Worm (Caenorhabditis elegans) whole organism, mixed stage, embryonic: ENCODE data around the gene eff-1.
A peak's percentile ranks its signal among the peaks of the same experiment; 100 is the strongest.

ENCODE experiments used
- M03D4.4 ChIP-seq: sonication (generic microtip); optimal IDR thresholded peaks from 2 replicates; lab custom pipeline; 2017; ENCODE audit warnings: mild to moderate bottlenecking, missing genetic modification characterization, missing compliant biosample characterization
- bed-3 ChIP-seq: fragments of 200-800 bp; sonication (Bioruptor generic); optimal IDR thresholded peaks from 3 replicates; lab custom pipeline; 2018; ENCODE audit warnings: mild to moderate bottlenecking, missing genetic modification characterization, moderate library complexity, missing compliant biosample characterization
- ceh-39 ChIP-seq: fragments of 150-350 bp; optimal IDR thresholded peaks from 2 replicates; lab custom pipeline; 2014; ENCODE audit warnings: missing biosample characterization, missing genetic modification characterization
- ceh-43 ChIP-seq: fragments of 200-800 bp; sonication (Bioruptor generic); optimal IDR thresholded peaks from 2 replicates; lab custom pipeline; 2018; ENCODE audit warnings: mild to moderate bottlenecking, missing genetic modification characterization, moderate library complexity, missing compliant biosample characterization
- ceh-83 ChIP-seq: fragments of 200-800 bp; sonication (Bioruptor generic); optimal IDR thresholded peaks from 2 replicates; lab custom pipeline; 2018; ENCODE audit warnings: mild to moderate bottlenecking, missing genetic modification characterization, missing compliant biosample characterization
- ces-1 ChIP-seq: fragments of 150-350 bp; optimal IDR thresholded peaks from 2 replicates; lab custom pipeline; 2014; ENCODE audit warnings: missing biosample characterization, missing genetic modification reagents, missing genetic modification characterization
- cnd-1 ChIP-seq: fragments of 200-800 bp; sonication (Bioruptor generic); optimal IDR thresholded peaks from 2 replicates; lab custom pipeline; 2018; ENCODE audit warnings: mild to moderate bottlenecking, missing genetic modification characterization, missing compliant biosample characterization
- drap-1 ChIP-seq: fragments of 200-800 bp; sonication (Bioruptor generic); optimal IDR thresholded peaks from 3 replicates; lab custom pipeline; 2018; ENCODE audit warnings: mild to moderate bottlenecking, missing genetic modification characterization, missing compliant biosample characterization
- flh-1 ChIP-seq: fragments of 200-800 bp; sonication (Bioruptor generic); optimal IDR thresholded peaks from 2 replicates; lab custom pipeline; 2018; ENCODE audit warnings: mild to moderate bottlenecking, missing genetic modification characterization, moderate library complexity, missing compliant biosample characterization
- ham-2 ChIP-seq: fragments of 200-800 bp; sonication (Bioruptor generic); optimal IDR thresholded peaks from 2 replicates; lab custom pipeline; 2018; ENCODE audit warnings: mild to moderate bottlenecking, missing genetic modification characterization, missing compliant biosample characterization
- hlh-1 ChIP-seq: fragments of 150-350 bp; optimal IDR thresholded peaks from 2 replicates; lab custom pipeline; 2014; ENCODE audit warnings: missing biosample characterization, missing genetic modification reagents, missing genetic modification characterization
- lin-13 ChIP-seq: fragments of 150-350 bp; optimal IDR thresholded peaks from 2 replicates; lab custom pipeline; 2014; ENCODE audit warnings: missing biosample characterization, missing genetic modification characterization
- lsy-2 ChIP-seq: fragments of 150-350 bp; optimal IDR thresholded peaks from 2 replicates; lab custom pipeline; 2014; ENCODE audit warnings: missing biosample characterization, missing genetic modification characterization
- mab-5 ChIP-seq: fragments of 150-350 bp; optimal IDR thresholded peaks from 2 replicates; lab custom pipeline; 2014; ENCODE audit warnings: missing biosample characterization, missing genetic modification characterization
- mep-1 ChIP-seq: fragments of 150-350 bp; optimal IDR thresholded peaks from 2 replicates; lab custom pipeline; 2017; ENCODE audit warnings: missing biosample characterization, missing genetic modification reagents, missing genetic modification characterization, inconsistent platforms
- mls-2 ChIP-seq: sonication (generic microtip); optimal IDR thresholded peaks from 2 replicates; lab custom pipeline; 2016; ENCODE audit warnings: mild to moderate bottlenecking, missing genetic modification characterization, moderate library complexity, missing compliant biosample characterization
- nhr-12 ChIP-seq: fragments of 150-350 bp; optimal IDR thresholded peaks from 2 replicates; lab custom pipeline; 2014; ENCODE audit warnings: missing biosample characterization, missing genetic modification characterization
- nhr-2 ChIP-seq: fragments of 150-350 bp; optimal IDR thresholded peaks from 2 replicates; lab custom pipeline; 2014; ENCODE audit warnings: missing biosample characterization, missing genetic modification characterization
- nhr-28 ChIP-seq: fragments of 150-350 bp; optimal IDR thresholded peaks from 2 replicates; lab custom pipeline; 2014; ENCODE audit warnings: missing biosample characterization, missing genetic modification characterization
- nhr-76 ChIP-seq: sonication (generic microtip); optimal IDR thresholded peaks from 2 replicates; lab custom pipeline; 2017; ENCODE audit warnings: missing biosample characterization, missing genetic modification characterization
- pha-4 ChIP-seq: fragments of 150-350 bp; optimal IDR thresholded peaks from 2 replicates; lab custom pipeline; 2018; ENCODE audit warnings: missing biosample characterization, missing genetic modification reagents, missing genetic modification characterization
- sem-2 ChIP-seq: fragments of 200-800 bp; sonication (Bioruptor generic); optimal IDR thresholded peaks from 2 replicates; lab custom pipeline; 2018; ENCODE audit warnings: mild to moderate bottlenecking, missing genetic modification characterization, missing compliant biosample characterization
- snpc-4 ChIP-seq: fragments of 150-350 bp; optimal IDR thresholded peaks from 2 replicates; lab custom pipeline; 2014; ENCODE audit warnings: missing biosample characterization, missing genetic modification characterization
- sptf-1 ChIP-seq: sonication (generic microtip); optimal IDR thresholded peaks from 2 replicates; lab custom pipeline; 2017; ENCODE audit warnings: mild to moderate bottlenecking, missing genetic modification characterization, moderate library complexity, missing compliant biosample characterization
- tbx-8 ChIP-seq: fragments of 200-800 bp; sonication (Bioruptor generic); optimal IDR thresholded peaks from 2 replicates; lab custom pipeline; 2018; ENCODE audit warnings: mild to moderate bottlenecking, missing genetic modification characterization, moderate library complexity, missing compliant biosample characterization
- unc-120 ChIP-seq: sonication (generic microtip); optimal IDR thresholded peaks from 2 replicates; lab custom pipeline; 2017; ENCODE audit warnings: missing genetic modification characterization, missing compliant biosample characterization; ENCODE audit not compliant: poor library complexity, severe bottlenecking
- unc-62 ChIP-seq: fragments of 150-350 bp; optimal IDR thresholded peaks from 2 replicates; lab custom pipeline; 2014; ENCODE audit warnings: missing biosample characterization, missing genetic modification reagents, missing genetic modification characterization
- zip-8 ChIP-seq: fragments of 150-350 bp; optimal IDR thresholded peaks from 2 replicates; lab custom pipeline; 2014; ENCODE audit warnings: missing biosample characterization, missing genetic modification characterization
- ztf-11 ChIP-seq: fragments of 150-350 bp; optimal IDR thresholded peaks from 2 replicates; lab custom pipeline; 2014; ENCODE audit warnings: missing biosample characterization, missing genetic modification characterization

The eff-1 gene

DNA sequence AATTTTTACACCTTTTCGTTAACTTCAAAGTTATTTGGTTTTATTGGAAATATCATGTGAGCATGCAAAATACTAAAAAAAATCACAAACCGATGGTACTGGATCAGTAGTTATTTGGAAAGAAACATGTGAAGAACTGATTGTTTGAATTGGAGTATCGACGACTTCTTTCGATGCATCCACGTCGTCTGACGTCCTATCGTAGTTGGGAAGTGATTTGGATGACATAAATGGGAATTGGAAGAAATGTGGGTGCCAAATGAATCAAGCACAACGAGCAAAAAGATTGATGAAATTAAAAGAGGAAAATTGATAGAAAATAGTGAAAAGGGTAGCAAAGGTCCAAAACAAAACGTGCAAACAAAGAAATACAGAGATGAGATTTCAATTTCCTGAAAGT, 25.2 kb upstream of the eff-1 start, which contains the start of gene shw-1:
shw-1 (minus strand) TSS at position 228 of the 400 bp plus-strand sequence.
- TF ChIP-seq nhr-76 (tag; lab: Kevin White, UChicago) (no peak), cnd-1 (no peak), bed-3 (no peak), tbx-8 (GFP tag; lab: Kevin White, UChicago) (no peak), mls-2 (tag; lab: Kevin White, UChicago) (no peak), ceh-43 (no peak), mep-1 (tag; lab: Kevin White, UChicago) (no peak), drap-1 (GFP tag; lab: Kevin White, UChicago) (no peak), hlh-1 (tag; lab: Kevin White, UChicago) (no peak), ceh-83 (GFP tag; lab: Kevin White, UChicago) (no peak), ham-2 (GFP tag; lab: Kevin White, UChicago) (no peak), lsy-2 (no peak), ces-1 (GFP tag; lab: Kevin White, UChicago) (no peak), unc-120 (tag; lab: Kevin White, UChicago) (no peak), lin-13 (tag; lab: Kevin White, UChicago) (no peak), sem-2 (no peak), snpc-4 (no peak), sptf-1 (tag; lab: Kevin White, UChicago) (no peak), zip-8 (tag; lab: Kevin White, UChicago) (no peak), nhr-2 (tag; lab: Kevin White, UChicago) (no peak)

DNA sequence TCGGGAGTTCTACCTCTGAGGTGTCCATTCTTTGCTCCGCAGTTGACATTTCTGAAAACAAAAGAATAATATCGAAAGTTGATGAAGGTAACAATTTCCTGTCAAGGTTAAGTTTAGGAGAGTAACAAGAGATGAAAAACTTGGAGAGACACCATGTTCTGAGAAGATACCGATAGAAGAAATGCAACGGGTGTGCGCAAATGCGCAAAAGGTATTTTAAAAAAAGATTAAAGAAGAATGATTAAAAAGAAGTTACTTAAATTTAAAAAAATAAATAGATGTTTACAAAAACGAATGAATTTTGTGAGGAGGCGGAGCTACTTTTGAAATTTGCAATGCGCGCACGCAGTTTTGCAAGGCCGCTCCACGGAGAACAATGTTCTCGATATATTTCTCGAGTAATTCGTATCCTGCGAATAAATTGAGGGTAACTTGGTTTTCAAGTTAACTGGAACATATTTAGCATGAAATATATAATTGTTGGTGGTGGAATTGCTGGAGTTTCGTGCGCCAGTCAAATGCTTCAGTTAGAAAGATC, 21.4 kb upstream of the eff-1 start, which contains the start of the genes ran-3 and C26D10.3:
ran-3 (minus strand) TSS at position 51 of the 538 bp plus-strand sequence.
C26D10.3 (plus strand) TSS at position 385 of the 538 bp plus-strand sequence.
- TF ChIP-seq ztf-11 (tag; lab: Kevin White, UChicago), result peak; percentile 43
- no peak for TF ChIP-seq flh-1 (GFP tag; lab: Kevin White, UChicago)
- TF ChIP-seq M03D4.4 (tag; lab: Kevin White, UChicago), result peak; percentile 40
- TF ChIP-seq tbx-8 (GFP tag; lab: Kevin White, UChicago), result peak; percentile 19
- TF ChIP-seq mls-2 (tag; lab: Kevin White, UChicago), result peak; percentile 24
- peak; percentile 55 for TF ChIP-seq pha-4 (tag; lab: Kevin White, UChicago)
- TF ChIP-seq drap-1 (GFP tag; lab: Kevin White, UChicago), result peak; percentile 43
- peak; percentile 29 for TF ChIP-seq lsy-2
- TF ChIP-seq nhr-28 (tag; lab: Kevin White, UChicago), result no peak
- TF ChIP-seq bed-3, result peak; percentile 38
- peak; percentile 42 for TF ChIP-seq nhr-12
- peak; percentile 29 for TF ChIP-seq ces-1 (GFP tag; lab: Kevin White, UChicago)
- TF ChIP-seq sptf-1 (tag; lab: Kevin White, UChicago), result peak; percentile 66
- TF ChIP-seq nhr-2 (tag; lab: Kevin White, UChicago), result peak; percentile 6
- no peak for TF ChIP-seq ceh-39 (tag; lab: Kevin White, UChicago)
- peak; percentile 40 for TF ChIP-seq cnd-1
- no peak for TF ChIP-seq mep-1 (tag; lab: Kevin White, UChicago)
- TF ChIP-seq lin-13 (tag; lab: Kevin White, UChicago), result peak; percentile 37
- TF ChIP-seq unc-62, result no peak
- peak; percentile 8 for TF ChIP-seq ceh-43
- peak; percentile 64 for TF ChIP-seq hlh-1 (tag; lab: Kevin White, UChicago)
- TF ChIP-seq, all 35 proteins: peak for 16

DNA sequence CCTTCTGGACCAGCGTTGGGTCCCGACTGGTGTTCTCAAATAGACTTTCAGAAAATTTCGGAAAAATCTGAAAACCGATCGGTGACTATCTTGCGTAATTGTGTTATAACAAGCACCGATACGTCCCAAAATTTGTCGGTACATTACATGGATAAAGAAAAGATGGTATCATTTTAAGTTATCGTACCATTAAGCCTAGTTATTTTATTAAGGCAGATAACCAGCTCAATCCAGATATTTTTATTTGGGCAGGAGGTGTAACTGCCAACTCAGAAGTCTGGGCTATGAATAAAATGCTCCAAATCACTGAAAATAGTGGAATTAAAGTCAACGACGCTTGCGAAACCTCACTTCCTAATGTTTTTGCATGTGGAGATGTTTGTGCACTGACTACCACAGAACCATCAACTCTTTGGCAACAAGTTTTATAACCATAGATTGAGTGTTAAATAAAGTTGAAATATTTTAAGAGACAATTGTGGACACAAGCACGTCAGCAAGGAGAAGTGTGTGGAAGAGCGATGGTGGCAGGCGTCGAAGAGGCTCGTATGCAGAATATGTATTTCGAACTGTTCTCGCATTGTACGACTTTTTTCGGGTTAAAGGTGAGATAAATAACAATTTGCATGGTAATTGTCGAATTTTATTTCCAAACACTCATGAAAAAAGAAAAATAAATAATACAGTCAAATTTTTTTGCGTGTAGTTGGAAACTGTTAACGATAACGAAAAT, 20.1 kb upstream of the eff-1 start:
- TF ChIP-seq lin-13 (tag; lab: Kevin White, UChicago), result no peak
- TF ChIP-seq cnd-1, result no peak
- TF ChIP-seq nhr-28 (tag; lab: Kevin White, UChicago), result no peak
- TF ChIP-seq hlh-1 (tag; lab: Kevin White, UChicago), result no peak
- no peak for TF ChIP-seq ceh-39 (tag; lab: Kevin White, UChicago)
- TF ChIP-seq mls-2 (tag; lab: Kevin White, UChicago), result no peak
- TF ChIP-seq ces-1 (GFP tag; lab: Kevin White, UChicago), result no peak
- TF ChIP-seq, all 35 proteins: peak for 0

ce11 chrII:8327450-8327849, 19.0 kb upstream of the eff-1 start:
- TF ChIP-seq M03D4.4 (tag; lab: Kevin White, UChicago) (no peak), sptf-1 (tag; lab: Kevin White, UChicago) (no peak), ham-2 (GFP tag; lab: Kevin White, UChicago) (no peak), mab-5 (tag; lab: Kevin White, UChicago) (no peak), ceh-43 (no peak), tbx-8 (GFP tag; lab: Kevin White, UChicago) (no peak), snpc-4 (no peak), zip-8 (tag; lab: Kevin White, UChicago) (no peak), nhr-12 (no peak), nhr-76 (tag; lab: Kevin White, UChicago) (no peak), nhr-28 (tag; lab: Kevin White, UChicago) (no peak), lin-13 (tag; lab: Kevin White, UChicago) (no peak)
